Worm (Caenorhabditis elegans): ENCODE data around the gene C43H6.4.

Gene C43H6.4

DNA sequence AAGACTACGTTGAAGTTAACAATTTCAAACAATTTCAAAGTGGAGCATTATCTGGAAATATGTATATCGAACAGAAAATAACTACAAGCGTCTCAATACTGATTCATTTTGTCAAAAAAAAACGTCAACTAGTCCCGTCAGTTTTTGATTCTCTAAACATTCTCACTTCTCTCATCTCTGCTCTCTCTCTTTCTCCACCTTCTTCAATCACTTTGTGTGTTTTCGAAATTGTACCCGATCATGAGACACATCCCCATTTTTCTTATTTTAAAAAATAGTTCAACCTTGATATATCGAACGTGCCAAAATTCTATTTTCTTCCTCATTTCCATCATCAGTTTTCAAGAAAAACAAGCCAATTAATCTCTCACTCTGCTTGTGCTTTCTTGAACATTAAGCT lies 23.0 kb upstream of the C43H6.4 start:
- TF ChIP-seq ztf-23 (GFP tag; IDR thresholded peaks at IDR 0.05) (no peak), klf-2 (GFP tag; conservative IDR thresholded peaks at IDR 0.05) (no peak), med-1 (GFP tag; optimal IDR thresholded peaks at IDR 0.05; ENCODE audit: insufficient read depth) (no peak), cog-1 (tag; optimal IDR thresholded peaks at IDR 0.05) (no peak), ref-1 (GFP tag; conservative IDR thresholded peaks at IDR 0.05) (no peak), tab-1 (GFP tag; IDR thresholded peaks at IDR 0.05) (no peak), ztf-29 (GFP tag; IDR thresholded peaks at IDR 0.05) (no peak), flt-1 (GFP tag; IDR thresholded peaks at IDR 0.05) (no peak)

ce11 chrX:2381282-2381681 lies 22.5 kb upstream of the C43H6.4 start, which contains the start of gene F47G3.4:
TSS of gene F47G3.4 (plus strand) at chrX:2381582.
- no peak for TF ChIP-seq klf-2 (GFP tag; conservative IDR thresholded peaks at IDR 0.05)
- TF ChIP-seq ztf-23 (GFP tag; IDR thresholded peaks at IDR 0.05), result no peak
- TF ChIP-seq med-1 (GFP tag; optimal IDR thresholded peaks at IDR 0.05; ENCODE audit: insufficient read depth), result no peak
- no peak for TF ChIP-seq cog-1 (tag; optimal IDR thresholded peaks at IDR 0.05)
- no peak for TF ChIP-seq flt-1 (GFP tag; IDR thresholded peaks at IDR 0.05)
- TF ChIP-seq T22C8.4 (GFP tag; IDR thresholded peaks at IDR 0.05), result no peak
- no peak for TF ChIP-seq tab-1 (GFP tag; IDR thresholded peaks at IDR 0.05)
- no peak for TF ChIP-seq ztf-29 (GFP tag; IDR thresholded peaks at IDR 0.05)
- no peak for TF ChIP-seq ref-1 (GFP tag; conservative IDR thresholded peaks at IDR 0.05)

DNA sequence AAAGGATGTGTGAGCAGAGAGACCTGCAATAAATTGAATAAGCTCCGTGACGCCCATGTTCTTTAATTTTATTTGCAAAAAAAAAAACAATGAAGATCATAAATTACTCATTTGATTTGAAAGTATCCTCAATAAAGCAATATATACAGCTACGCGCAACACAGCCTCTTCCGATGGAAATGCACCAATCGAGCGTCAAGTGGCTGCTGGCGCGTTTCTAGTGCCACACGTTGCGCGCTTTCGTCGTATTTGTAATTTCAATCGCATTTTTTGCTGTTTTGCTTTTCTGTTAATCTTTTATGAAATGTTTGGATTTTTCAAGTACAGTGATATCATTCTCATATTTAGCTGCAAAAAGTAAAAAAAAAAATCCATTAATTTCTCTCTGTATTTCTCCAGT lies 21.6 kb upstream of the C43H6.4 start:
- no peak for TF ChIP-seq med-1 (GFP tag; optimal IDR thresholded peaks at IDR 0.05; ENCODE audit: insufficient read depth)
- no peak for TF ChIP-seq cog-1 (tag; optimal IDR thresholded peaks at IDR 0.05)
- TF ChIP-seq flt-1 (GFP tag; IDR thresholded peaks at IDR 0.05), result no peak
- no peak for TF ChIP-seq klf-2 (GFP tag; conservative IDR thresholded peaks at IDR 0.05)
- TF ChIP-seq tab-1 (GFP tag; IDR thresholded peaks at IDR 0.05), result no peak
- TF ChIP-seq T22C8.4 (GFP tag; IDR thresholded peaks at IDR 0.05), result no peak
- TF ChIP-seq ref-1 (GFP tag; conservative IDR thresholded peaks at IDR 0.05), result no peak
- TF ChIP-seq ztf-29 (GFP tag; IDR thresholded peaks at IDR 0.05), result no peak
- no peak for TF ChIP-seq ztf-23 (GFP tag; IDR thresholded peaks at IDR 0.05)

ce11 chrX:2385453-2385852 lies 18.4 kb upstream of the C43H6.4 start, which contains the start of gene F47G3.1:
TSS of gene F47G3.1 (plus strand) at chrX:2385753.
- TF ChIP-seq ztf-23 (GFP tag; IDR thresholded peaks at IDR 0.05) (no peak), T22C8.4 (GFP tag; IDR thresholded peaks at IDR 0.05) (no peak), flt-1 (GFP tag; IDR thresholded peaks at IDR 0.05) (no peak), ref-1 (GFP tag; conservative IDR thresholded peaks at IDR 0.05) (no peak), tab-1 (GFP tag; IDR thresholded peaks at IDR 0.05) (no peak), klf-2 (GFP tag; conservative IDR thresholded peaks at IDR 0.05) (no peak), ztf-29 (GFP tag; IDR thresholded peaks at IDR 0.05) (no peak), cog-1 (tag; optimal IDR thresholded peaks at IDR 0.05) (no peak), med-1 (GFP tag; optimal IDR thresholded peaks at IDR 0.05; ENCODE audit: insufficient read depth) (no peak)

- TF ChIP-seq ztf-29 (GFP tag; IDR thresholded peaks at IDR 0.05), result no peak
- no peak for TF ChIP-seq ref-1 (GFP tag; conservative IDR thresholded peaks at IDR 0.05)
- no peak for TF ChIP-seq ztf-23 (GFP tag; IDR thresholded peaks at IDR 0.05)
- TF ChIP-seq tab-1 (GFP tag; IDR thresholded peaks at IDR 0.05), result no peak
- no peak for TF ChIP-seq T22C8.4 (GFP tag; IDR thresholded peaks at IDR 0.05)
- no peak for TF ChIP-seq med-1 (GFP tag; optimal IDR thresholded peaks at IDR 0.05; ENCODE audit: insufficient read depth)
- TF ChIP-seq cog-1 (tag; optimal IDR thresholded peaks at IDR 0.05), result no peak
- TF ChIP-seq klf-2 (GFP tag; conservative IDR thresholded peaks at IDR 0.05), result no peak
- TF ChIP-seq flt-1 (GFP tag; IDR thresholded peaks at IDR 0.05), result no peak
These were observed 16.8 kb upstream of the C43H6.4 start for ce11 chrX:2386922-2387566.

DNA sequence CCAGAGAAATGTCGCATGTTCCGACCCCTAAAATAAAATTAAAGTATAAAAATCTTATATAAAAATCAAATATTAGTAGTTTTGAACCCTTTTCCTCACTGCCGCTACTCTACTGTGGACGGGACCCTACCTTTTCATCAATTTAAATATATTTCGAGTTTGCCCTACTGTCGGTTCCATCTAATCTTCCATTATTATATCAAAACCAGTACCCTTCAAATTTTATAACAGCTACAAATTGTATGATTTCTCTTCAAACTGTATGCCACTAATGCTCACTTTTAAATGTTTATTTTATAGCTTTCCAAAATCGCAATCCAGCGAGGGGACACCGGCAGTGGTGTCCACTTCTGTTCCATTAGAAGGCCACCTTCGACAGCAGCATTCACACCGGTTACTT lies 8.8 kb upstream of the C43H6.4 start, which contains the start of gene C43H6.6:
Gene C43H6.6 (plus strand): TSS at position 301 of the 400 bp plus-strand sequence.
- TF ChIP-seq T22C8.4 (GFP tag; IDR thresholded peaks at IDR 0.05) (no peak), med-1 (GFP tag; optimal IDR thresholded peaks at IDR 0.05; ENCODE audit: insufficient read depth) (no peak), flt-1 (GFP tag; IDR thresholded peaks at IDR 0.05) (no peak), klf-2 (GFP tag; conservative IDR thresholded peaks at IDR 0.05) (no peak)

- TF ChIP-seq ztf-29 (GFP tag; IDR thresholded peaks at IDR 0.05) (no peak), ztf-23 (GFP tag; IDR thresholded peaks at IDR 0.05) (no peak), flt-1 (GFP tag; IDR thresholded peaks at IDR 0.05) (0 out of 2 replicates have a peak, but pooled peaks have one; percentile 34), med-1 (GFP tag; optimal IDR thresholded peaks at IDR 0.05; ENCODE audit: insufficient read depth) (no peak), cog-1 (tag; optimal IDR thresholded peaks at IDR 0.05) (peak; percentile 27), T22C8.4 (GFP tag; IDR thresholded peaks at IDR 0.05) (no peak)
These were observed 1.9 kb upstream of the C43H6.4 start, which contains the start of gene dhhc-9 for ce11 chrX:2401883-2402282. TSS of gene dhhc-9 (minus strand) at chrX:2402036.

ce11 chrX:2407167-2407566 lies 3.3 kb downstream of the C43H6.4 start, which contains the start of gene mtpn-1:
TSS of gene mtpn-1 (plus strand) at chrX:2407467.
- TF ChIP-seq ztf-23 (GFP tag; IDR thresholded peaks at IDR 0.05), result no peak
- TF ChIP-seq ztf-29 (GFP tag; IDR thresholded peaks at IDR 0.05), result no peak
- no peak for TF ChIP-seq flt-1 (GFP tag; IDR thresholded peaks at IDR 0.05)
- TF ChIP-seq T22C8.4 (GFP tag; IDR thresholded peaks at IDR 0.05), result no peak
- TF ChIP-seq klf-2 (GFP tag; conservative IDR thresholded peaks at IDR 0.05), result no peak
- no peak for TF ChIP-seq ref-1 (GFP tag; conservative IDR thresholded peaks at IDR 0.05)
- TF ChIP-seq cog-1 (tag; optimal IDR thresholded peaks at IDR 0.05), result no peak
- no peak for TF ChIP-seq tab-1 (GFP tag; IDR thresholded peaks at IDR 0.05)
- no peak for TF ChIP-seq med-1 (GFP tag; optimal IDR thresholded peaks at IDR 0.05; ENCODE audit: insufficient read depth)

- no peak for TF ChIP-seq ref-1 (GFP tag; conservative IDR thresholded peaks at IDR 0.05)
- TF ChIP-seq tab-1 (GFP tag; IDR thresholded peaks at IDR 0.05), result no peak
- TF ChIP-seq ztf-29 (GFP tag; IDR thresholded peaks at IDR 0.05), result no peak
- no peak for TF ChIP-seq klf-2 (GFP tag; conservative IDR thresholded peaks at IDR 0.05)
- no peak for TF ChIP-seq T22C8.4 (GFP tag; IDR thresholded peaks at IDR 0.05)
- no peak for TF ChIP-seq flt-1 (GFP tag; IDR thresholded peaks at IDR 0.05)
These were observed 5.5 kb downstream of the C43H6.4 start, which contains the start of the genes C43H6.12 and trpp-12 for ce11 chrX:2409243-2409741. TSS of gene C43H6.12 (plus strand) at chrX:2409607. TSS of gene trpp-12 (plus strand) at chrX:2409691.
